Worm (Caenorhabditis elegans): ENCODE measurements around the gene nhr-66.

nhr-66 gene

DNA sequence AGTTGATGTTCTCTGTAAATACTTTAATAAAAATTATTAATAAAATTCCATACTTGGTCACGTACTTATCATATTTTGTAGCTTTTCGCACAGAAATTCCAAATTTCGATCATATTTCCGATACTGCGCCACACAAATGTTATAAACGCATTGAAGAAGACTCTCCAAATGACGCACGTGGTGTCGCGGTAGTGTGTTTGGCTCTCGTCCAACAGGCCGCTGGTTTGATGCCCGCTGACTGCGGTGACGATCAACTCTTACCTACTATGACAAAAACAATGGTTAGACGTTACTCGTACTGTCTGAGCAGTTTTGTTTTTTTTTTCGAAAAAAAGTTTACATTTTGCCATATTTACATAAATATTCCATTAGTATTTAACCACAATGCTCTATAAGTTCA is 16.5 kb upstream of the nhr-66 start (continued):
- TF ChIP-seq tbx-2 (tag; optimal IDR thresholded peaks at IDR 0.05) = peak; percentile 93
- peak; percentile 43 for TF ChIP-seq ets-4 (tag; optimal IDR thresholded peaks at IDR 0.05)
- TF ChIP-seq ceh-45 (GFP tag; IDR thresholded peaks at IDR 0.05) = peak; percentile 86
- TF ChIP-seq unc-55 (GFP tag; optimal IDR thresholded peaks at IDR 0.05) = no peak
- peak; percentile 93 for TF ChIP-seq T23F11.4 (GFP tag; optimal IDR thresholded peaks at IDR 0.05)
- TF ChIP-seq pha-2 (tag; optimal IDR thresholded peaks at IDR 0.05) = peak; percentile 95
- peak; percentile 90 for TF ChIP-seq K09A11.1 (tag; optimal IDR thresholded peaks at IDR 0.05; ENCODE audit: insufficient read depth)
- peak; percentile 96 for TF ChIP-seq Y22D7AL.16 (tag; optimal IDR thresholded peaks at IDR 0.05)
- TF ChIP-seq sdc-2 (tag; optimal IDR thresholded peaks at IDR 0.05) = peak; percentile 89
- peak; percentile 84 for TF ChIP-seq K02D7.2 (tag; optimal IDR thresholded peaks at IDR 0.05)
- peak; percentile 89 for TF ChIP-seq hlh-8 (tag; optimal IDR thresholded peaks at IDR 0.05)
- peak; percentile 82 for TF ChIP-seq pqm-1 (tag; optimal IDR thresholded peaks at IDR 0.05)
- peak; percentile 94 for TF ChIP-seq madf-2 (tag; optimal IDR thresholded peaks at IDR 0.05)
- no peak for TF ChIP-seq pha-4 (tag; optimal IDR thresholded peaks at IDR 0.05)
- TF ChIP-seq npax-4 (tag; optimal IDR thresholded peaks at IDR 0.05) = peak; percentile 88
- TF ChIP-seq F13H6.1 (tag; optimal IDR thresholded peaks at IDR 0.05) = peak; percentile 88
- TF ChIP-seq pros-1 (tag; optimal IDR thresholded peaks at IDR 0.05) = peak; percentile 56
- TF ChIP-seq nfya-1 (tag; optimal IDR thresholded peaks at IDR 0.05) = peak; percentile 78
- TF ChIP-seq hlh-13 (GFP tag; optimal IDR thresholded peaks at IDR 0.05) = peak; percentile 91
- peak; percentile 96 for TF ChIP-seq ttx-3 (tag; optimal IDR thresholded peaks at IDR 0.05)
- TF ChIP-seq lim-6 (tag; optimal IDR thresholded peaks at IDR 0.05) = peak; percentile 9
- peak; percentile 72 for TF ChIP-seq pag-3 (tag; optimal IDR thresholded peaks at IDR 0.05; ENCODE audit: borderline replicate concordance)
- peak; percentile 98 for TF ChIP-seq elt-2 (tag; optimal IDR thresholded peaks at IDR 0.05)
- peak; percentile 95 for TF ChIP-seq ceh-19 (GFP tag; optimal IDR thresholded peaks at IDR 0.05)
- TF ChIP-seq ceh-31 (tag; optimal IDR thresholded peaks at IDR 0.05) = peak; percentile 73
- peak; percentile 90 for TF ChIP-seq syd-9 (tag; optimal IDR thresholded peaks at IDR 0.05)
- peak; percentile 90 for TF ChIP-seq eyg-1 (tag; optimal IDR thresholded peaks at IDR 0.05)
- TF ChIP-seq elt-4 (tag; optimal IDR thresholded peaks at IDR 0.05) = no peak
- peak; percentile 90 for TF ChIP-seq ceh-2 (tag; optimal IDR thresholded peaks at IDR 0.05)
- TF ChIP-seq hlh-15 (tag; optimal IDR thresholded peaks at IDR 0.05) = peak; percentile 92
- peak; percentile 84 for TF ChIP-seq dmd-4 (tag; optimal IDR thresholded peaks at IDR 0.05; ENCODE audit: borderline replicate concordance)
- peak; percentile 93 for TF ChIP-seq fkh-6 (tag; optimal IDR thresholded peaks at IDR 0.05)
- peak; percentile 98 for TF ChIP-seq gmeb-2 (tag; optimal IDR thresholded peaks at IDR 0.05)
- TF ChIP-seq sox-4 (tag; optimal IDR thresholded peaks at IDR 0.05) = peak; percentile 97
- TF ChIP-seq C38D4.7 (GFP tag; optimal IDR thresholded peaks at IDR 0.05) = peak; percentile 94
- TF ChIP-seq che-1 (tag; optimal IDR thresholded peaks at IDR 0.05) = peak; percentile 95
- TF ChIP-seq ama-1 (optimal IDR thresholded peaks at IDR 0.05) = no peak
- TF ChIP-seq unc-3 (GFP tag; conservative IDR thresholded peaks at IDR 0.05) = peak; percentile 93
- TF ChIP-seq unc-3 (tag; optimal IDR thresholded peaks at IDR 0.05) = peak; percentile 93
- peak; percentile 88 for TF ChIP-seq nhr-232 (tag; optimal IDR thresholded peaks at IDR 0.05)
- peak; percentile 97 for TF ChIP-seq ceh-6 (GFP tag; optimal IDR thresholded peaks at IDR 0.05)
- TF ChIP-seq rnt-1 (tag; optimal IDR thresholded peaks at IDR 0.05) = peak; percentile 83
- TF ChIP-seq C08G9.2 (tag; optimal IDR thresholded peaks at IDR 0.05) = peak; percentile 82
- no peak for TF ChIP-seq pax-1 (tag; optimal IDR thresholded peaks at IDR 0.05)
- TF ChIP-seq odd-2 (tag; optimal IDR thresholded peaks at IDR 0.05) = peak; percentile 81
- peak; percentile 87 for TF ChIP-seq hlh-30 (tag; optimal IDR thresholded peaks at IDR 0.05; ENCODE audit: insufficient read depth)

Data from whole organism, late embryonic.